Fruit fly (Drosophila melanogaster): ENCODE results near the gene CG43082.
A peak's percentile ranks its signal among the peaks of the same experiment; 100 is the strongest.

CG43082 gene

dm6 chr3L:15704250-15704985 lies 42.8 kb downstream of the CG43082 start (continued):
- 0 out of 4 replicates have a peak, but pooled peaks have one; percentile 50 for TF ChIP-seq chinmo (GFP tag; IDR thresholded peaks at IDR 0.05; ENCODE audit: partially characterized antibody)
- TF ChIP-seq Dfd (GFP tag; optimal IDR thresholded peaks at IDR 0.05): no peak
- TF ChIP-seq CG1233 (GFP tag; optimal IDR thresholded peaks at IDR 0.05): peak; percentile 46
- no peak for TF ChIP-seq CG4360 (GFP tag; IDR thresholded peaks at IDR 0.05)
- TF ChIP-seq zen2 (GFP tag; IDR thresholded peaks at IDR 0.05; ENCODE audit: partially characterized antibody): no peak
- TF ChIP-seq CG8478 (optimal IDR thresholded peaks at IDR 0.05): no peak
- peak; percentile 75 for TF ChIP-seq Blimp-1 (GFP tag; optimal IDR thresholded peaks at IDR 0.05)
- TF ChIP-seq so (GFP tag; IDR thresholded peaks at IDR 0.05): no peak
- no peak for TF ChIP-seq p53 (GFP tag; optimal IDR thresholded peaks at IDR 0.05)
- TF ChIP-seq CG10267 (tag; optimal IDR thresholded peaks at IDR 0.05): peak; percentile 59
- no peak for TF ChIP-seq br (optimal IDR thresholded peaks at IDR 0.05)
- no peak for TF ChIP-seq bab2 (GFP tag; optimal IDR thresholded peaks at IDR 0.05)
- TF ChIP-seq nmo (GFP tag; optimal IDR thresholded peaks at IDR 0.05): peak; percentile 87
- peak; percentile 42 for TF ChIP-seq Abd-B (GFP tag; optimal IDR thresholded peaks at IDR 0.05)
- TF ChIP-seq TFAM (GFP tag; optimal IDR thresholded peaks at IDR 0.05): no peak
- TF ChIP-seq CG7372 (GFP tag; IDR thresholded peaks at IDR 0.05): no peak
- TF ChIP-seq MBD-R2 (GFP tag; IDR thresholded peaks at IDR 0.05): no peak
- TF ChIP-seq CG17568 (GFP tag; optimal IDR thresholded peaks at IDR 0.05): no peak
- no peak for TF ChIP-seq CG2129 (GFP tag; IDR thresholded peaks at IDR 0.05; ENCODE audit: partially characterized antibody)
- TF ChIP-seq CG6854 (GFP tag; optimal IDR thresholded peaks at IDR 0.05): no peak
- TF ChIP-seq ind (GFP tag; optimal IDR thresholded peaks at IDR 0.05): peak; percentile 50
- no peak for TF ChIP-seq inv (GFP tag; IDR thresholded peaks at IDR 0.05; ENCODE audit: partially characterized antibody)
- no peak for TF ChIP-seq CG31388 (GFP tag; optimal IDR thresholded peaks at IDR 0.05)
- peak in 1 of 2 experiments; percentile 24 for TF ChIP-seq dpn (GFP tag; optimal IDR thresholded peaks at IDR 0.05)
- TF ChIP-seq CG10321 (GFP tag; IDR thresholded peaks at IDR 0.05): no peak
- TF ChIP-seq CG15514 (GFP tag; optimal IDR thresholded peaks at IDR 0.05): no peak
- no peak for TF ChIP-seq CG10274 (GFP tag; optimal IDR thresholded peaks at IDR 0.05)
- TF ChIP-seq CG9817 (tag; optimal IDR thresholded peaks at IDR 0.05): no peak
- TF ChIP-seq Deaf1 (tag; optimal IDR thresholded peaks at IDR 0.05): peak; percentile 34
- TF ChIP-seq CG14710 (tag; optimal IDR thresholded peaks at IDR 0.05): peak; percentile 84
- TF ChIP-seq CG18599 (GFP tag; optimal IDR thresholded peaks at IDR 0.05): peak; percentile 39
- TF ChIP-seq CG4282 (GFP tag; optimal IDR thresholded peaks at IDR 0.05): no peak
- TF ChIP-seq danr (GFP tag; IDR thresholded peaks at IDR 0.05): no peak
- no peak for TF ChIP-seq CG9797 (GFP tag; optimal IDR thresholded peaks at IDR 0.05)
- TF ChIP-seq Nf-YC (tag; optimal IDR thresholded peaks at IDR 0.05): no peak
- TF ChIP-seq CG14965 (GFP tag; optimal IDR thresholded peaks at IDR 0.05; ENCODE audit: borderline replicate concordance): no peak
- TF ChIP-seq Camta (GFP tag; optimal IDR thresholded peaks at IDR 0.05): no peak
- TF ChIP-seq ken (GFP tag; IDR thresholded peaks at IDR 0.05): no peak
- TF ChIP-seq Dbx (GFP tag; IDR thresholded peaks at IDR 0.05): no peak
- no peak for TF ChIP-seq Dek (tag; optimal IDR thresholded peaks at IDR 0.05)
- peak; percentile 16 for TF ChIP-seq CG10147 (GFP tag; optimal IDR thresholded peaks at IDR 0.05)
- peak; percentile 67 for TF ChIP-seq CG30403 (GFP tag; optimal IDR thresholded peaks at IDR 0.05)
- peak; percentile 32 for TF ChIP-seq gcm (GFP tag; optimal IDR thresholded peaks at IDR 0.05)
- TF ChIP-seq emc (GFP tag; optimal IDR thresholded peaks at IDR 0.05): no peak
- TF ChIP-seq CG17612 (GFP tag; IDR thresholded peaks at IDR 0.05): no peak
- TF ChIP-seq CG15601 (tag; optimal IDR thresholded peaks at IDR 0.05): peak; percentile 59
- no peak; the same call in 1 of the 2 replicates for TF ChIP-seq chm (GFP tag; IDR thresholded peaks at IDR 0.05)
- peak; percentile 17 for TF ChIP-seq psq (GFP tag; optimal IDR thresholded peaks at IDR 0.05)
- TF ChIP-seq fd64A (GFP tag; optimal IDR thresholded peaks at IDR 0.05): no peak
- peak; percentile 51 for TF ChIP-seq trem (tag; optimal IDR thresholded peaks at IDR 0.05)
